Fruit fly (Drosophila melanogaster) Kc167 (cell line): ENCODE results near the gene CG1738.

ENCODE experiments used
- Myc ChIP-seq: fragments of >200 bp; optimal IDR thresholded peaks from 2 replicates; lab custom pipeline; 2017; ENCODE audit warnings: missing external identifiers
- Sin3A ChIP-seq: fragments of >200 bp; optimal IDR thresholded peaks from 2 replicates; lab custom pipeline; 2018; ENCODE audit warnings: missing external identifiers
- h ChIP-seq: fragments of >200 bp; optimal IDR thresholded peaks from 3 replicates; lab custom pipeline; 2018; ENCODE audit warnings: missing external identifiers
- insv ChIP-seq: fragments of >200 bp; optimal IDR thresholded peaks from 3 replicates; lab custom pipeline; 2018; ENCODE audit warnings: missing external identifiers
- psq ChIP-seq: fragments of >200 bp; optimal IDR thresholded peaks from 2 replicates; lab custom pipeline; 2017; ENCODE audit warnings: missing external identifiers
- ttk ChIP-seq: sonication (Bioruptor generic); optimal IDR thresholded peaks from 2 replicates; lab custom pipeline; 2017; ENCODE audit warnings: missing external identifiers

CG1738 gene

DNA sequence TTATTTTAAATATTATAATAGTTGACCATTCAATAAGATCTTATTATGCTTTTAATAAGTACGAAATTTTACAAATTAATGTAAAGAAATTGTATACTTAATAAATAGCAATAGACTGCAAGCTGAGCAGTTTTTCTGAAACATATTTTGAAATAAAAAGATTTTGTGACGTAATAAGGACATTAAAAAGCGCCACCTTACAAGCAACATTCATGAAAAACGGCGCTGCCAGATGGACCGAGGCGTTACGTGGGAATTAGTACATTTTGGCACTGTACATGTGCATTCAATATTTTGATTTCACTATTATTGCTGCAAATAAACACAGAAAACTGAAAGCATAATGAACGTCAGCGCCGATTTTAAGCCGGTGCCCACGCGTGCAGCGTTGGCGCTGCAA is at the start of gene CG1738:
TSS of gene CG1738 (plus strand) at position 221 of the 400 bp plus-strand sequence.
- TF ChIP-seq Sin3A (lab: Kevin White, UChicago) = no peak
- TF ChIP-seq psq (lab: Kevin White, UChicago) = no peak
- no peak for TF ChIP-seq ttk (lab: Kevin White, UChicago)
- TF ChIP-seq insv (lab: Kevin White, UChicago) = no peak
- TF ChIP-seq h (lab: Kevin White, UChicago) = no peak
- TF ChIP-seq Myc (lab: Kevin White, UChicago) = no peak

DNA sequence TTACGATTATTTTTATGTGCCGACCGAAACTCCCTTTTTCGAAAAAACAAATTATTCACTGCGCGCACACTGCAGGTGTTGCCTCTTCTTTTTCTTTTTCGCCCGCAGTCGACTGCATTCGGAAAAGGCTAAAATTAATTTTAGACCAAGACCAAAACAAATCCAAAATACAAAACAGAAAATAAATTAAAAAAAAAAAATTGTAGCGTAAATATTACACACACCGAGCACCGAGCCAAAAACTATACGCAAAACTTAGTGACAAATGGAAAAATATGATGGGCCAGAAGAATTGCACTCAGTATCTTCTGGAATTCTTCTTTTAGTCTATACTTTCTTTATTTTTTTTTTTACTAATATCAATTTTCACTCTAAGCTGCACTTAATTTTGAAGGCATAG is 46.2 kb upstream of the CG1738 start, which contains the start of gene CG44422:
TSS of gene CG44422 (minus strand) at position 101 of the 400 bp plus-strand sequence.
- TF ChIP-seq insv (lab: Kevin White, UChicago) (no peak), Sin3A (lab: Kevin White, UChicago) (no peak), h (lab: Kevin White, UChicago) (no peak), psq (lab: Kevin White, UChicago) (no peak), ttk (lab: Kevin White, UChicago) (no peak), Myc (lab: Kevin White, UChicago) (no peak)

DNA sequence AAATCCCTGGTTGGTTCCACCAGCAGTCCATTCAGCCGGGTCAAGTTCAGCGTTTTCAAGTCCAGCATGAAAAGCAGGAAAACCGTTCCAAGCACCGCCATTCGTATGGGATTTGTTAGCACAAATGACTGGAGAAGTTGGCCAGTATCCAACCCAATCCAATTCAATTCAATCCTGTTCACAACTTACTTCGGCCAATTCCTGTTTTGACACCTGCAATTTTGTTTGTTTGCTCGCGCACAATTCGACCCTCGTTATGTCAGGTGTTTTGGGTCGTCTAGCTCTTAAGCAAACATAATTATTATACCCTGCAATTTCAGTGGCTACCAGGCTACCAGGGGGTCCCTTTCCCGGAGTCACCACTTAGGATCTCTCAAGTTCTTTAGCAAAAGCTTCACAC is 37.7 kb upstream of the CG1738 start, which contains the start of gene Ir10a:
TSS of gene Ir10a (minus strand) at position 101 of the 400 bp plus-strand sequence.
- no peak for TF ChIP-seq ttk (lab: Kevin White, UChicago)
- TF ChIP-seq h (lab: Kevin White, UChicago) = no peak
- TF ChIP-seq Sin3A (lab: Kevin White, UChicago) = no peak
- no peak for TF ChIP-seq Myc (lab: Kevin White, UChicago)
- TF ChIP-seq psq (lab: Kevin White, UChicago) = no peak
- no peak for TF ChIP-seq insv (lab: Kevin White, UChicago)

- TF ChIP-seq insv (lab: Kevin White, UChicago) (no peak), ttk (lab: Kevin White, UChicago) (no peak), Sin3A (lab: Kevin White, UChicago) (no peak)
These were observed 28.9 kb upstream of the CG1738 start for dm6 chrX:11319916-11320315.

DNA sequence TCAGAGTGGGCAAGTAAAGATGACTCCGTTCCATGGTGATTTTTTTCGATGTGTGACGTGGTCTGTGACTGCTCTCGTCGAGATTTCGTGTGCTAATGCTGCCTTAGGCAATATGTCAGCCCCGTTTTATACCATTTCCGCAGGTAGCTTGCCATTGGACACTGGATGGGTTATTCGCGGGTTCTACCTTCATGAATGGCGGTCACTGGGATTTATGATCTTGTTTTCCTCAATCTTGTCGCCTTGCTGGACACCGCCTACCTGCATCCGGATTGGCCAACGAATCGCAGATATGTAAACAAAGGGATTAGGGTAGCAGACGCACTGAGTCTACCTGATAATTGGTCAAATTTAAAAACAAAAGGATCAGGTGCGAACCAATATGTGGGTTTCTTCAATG is 26.6 kb upstream of the CG1738 start, which contains the start of gene sisA:
TSS of gene sisA (minus strand) at position 101 of the 400 bp plus-strand sequence.
- TF ChIP-seq ttk (lab: Kevin White, UChicago) (no peak), Sin3A (lab: Kevin White, UChicago) (no peak), insv (lab: Kevin White, UChicago) (no peak), psq (lab: Kevin White, UChicago) (no peak), Myc (lab: Kevin White, UChicago) (no peak), h (lab: Kevin White, UChicago) (no peak)

- TF ChIP-seq insv (lab: Kevin White, UChicago) (no peak), psq (lab: Kevin White, UChicago) (no peak), ttk (lab: Kevin White, UChicago) (no peak), Sin3A (lab: Kevin White, UChicago) (no peak), h (lab: Kevin White, UChicago) (no peak), Myc (lab: Kevin White, UChicago) (no peak)
These were observed 26.2 kb upstream of the CG1738 start for dm6 chrX:11322659-11323058.

DNA sequence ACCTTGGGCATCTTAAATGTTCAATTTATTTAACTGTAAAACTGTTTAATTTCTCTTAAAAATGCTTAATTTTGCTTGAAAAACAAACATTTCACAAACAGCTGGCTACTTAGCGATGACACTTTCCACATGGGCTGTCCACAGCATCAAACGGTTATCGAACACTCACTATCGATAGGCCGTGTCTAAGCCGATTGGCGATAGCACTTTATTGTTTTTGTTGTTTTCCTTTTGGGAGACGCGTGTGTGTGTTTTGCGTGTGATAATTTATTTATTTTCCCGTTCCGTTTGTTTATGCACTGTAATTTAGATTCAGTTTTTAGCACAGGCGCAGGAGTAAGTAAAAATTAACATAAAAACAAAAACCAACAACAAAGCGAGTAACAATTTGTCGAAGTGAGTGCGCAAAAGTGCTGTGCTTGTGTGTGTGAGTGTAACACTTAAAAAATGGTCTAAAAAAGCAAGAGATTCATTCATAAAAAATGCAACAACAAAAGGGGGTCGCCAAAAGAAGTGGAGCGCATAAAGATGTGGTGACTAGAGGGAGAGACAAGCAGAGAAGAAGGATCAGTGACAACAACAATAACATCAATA is 23.6 kb upstream of the CG1738 start, which contains the start of gene Gapvd1:
TSS of gene Gapvd1 (plus strand) at position 211 of the 594 bp plus-strand sequence.
- TF ChIP-seq h (lab: Kevin White, UChicago) (no peak), ttk (lab: Kevin White, UChicago) (no peak), psq (lab: Kevin White, UChicago) (no peak), Myc (lab: Kevin White, UChicago) (no peak), insv (lab: Kevin White, UChicago) (no peak), Sin3A (lab: Kevin White, UChicago) (no peak)

dm6 chrX:11326213-11326731 is 22.6 kb upstream of the CG1738 start:
- no peak for TF ChIP-seq psq (lab: Kevin White, UChicago)
- no peak for TF ChIP-seq ttk (lab: Kevin White, UChicago)
- no peak for TF ChIP-seq Myc (lab: Kevin White, UChicago)
- TF ChIP-seq Sin3A (lab: Kevin White, UChicago) = no peak
- TF ChIP-seq h (lab: Kevin White, UChicago) = no peak
- no peak for TF ChIP-seq insv (lab: Kevin White, UChicago)

DNA sequence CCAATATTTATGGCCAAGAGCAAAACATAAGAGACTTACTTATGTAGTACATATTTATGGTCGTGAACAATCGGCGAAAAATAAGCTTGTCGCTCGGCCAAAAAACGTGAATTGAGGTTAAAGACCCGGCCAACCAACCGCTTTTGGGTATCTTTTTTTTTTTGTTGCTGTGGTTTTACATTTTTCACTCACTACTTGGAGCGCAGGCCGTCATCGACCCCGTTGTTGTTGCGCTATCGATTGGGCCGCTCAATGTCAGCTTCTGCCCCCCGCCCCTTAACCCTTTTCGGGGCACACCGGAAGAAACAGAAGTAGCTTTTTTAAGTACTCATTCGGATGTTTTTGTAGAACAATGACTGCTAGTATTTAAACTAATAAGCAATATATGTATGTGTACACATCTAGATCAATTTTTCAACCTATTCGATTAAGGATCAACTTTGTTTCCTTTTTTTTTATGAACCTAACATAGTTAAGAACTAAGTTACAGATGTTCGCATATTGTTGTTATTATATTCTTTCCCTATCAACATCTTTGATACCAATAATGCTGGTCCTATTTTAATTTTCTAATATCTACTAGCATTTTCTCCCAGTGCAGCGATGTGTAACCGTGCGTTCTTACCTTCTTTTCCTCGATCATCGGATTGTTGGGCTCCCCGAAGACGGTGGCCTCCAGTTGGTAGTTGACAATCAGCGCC is 10.7 kb upstream of the CG1738 start:
- TF ChIP-seq h (lab: Kevin White, UChicago) = no peak
- TF ChIP-seq ttk (lab: Kevin White, UChicago) = no peak
- TF ChIP-seq Myc (lab: Kevin White, UChicago) = no peak
- TF ChIP-seq Sin3A (lab: Kevin White, UChicago) = no peak
- no peak for TF ChIP-seq insv (lab: Kevin White, UChicago)
- TF ChIP-seq psq (lab: Kevin White, UChicago) = no peak

- TF ChIP-seq insv (lab: Kevin White, UChicago) (no peak), h (lab: Kevin White, UChicago) (no peak), Myc (lab: Kevin White, UChicago) (no peak), ttk (lab: Kevin White, UChicago) (no peak), psq (lab: Kevin White, UChicago) (no peak), Sin3A (lab: Kevin White, UChicago) (no peak)
These were observed 9.6 kb upstream of the CG1738 start for dm6 chrX:11338973-11339867.
